Fruit fly (Drosophila melanogaster): ENCODE data around the gene wge.

The wge gene

DNA sequence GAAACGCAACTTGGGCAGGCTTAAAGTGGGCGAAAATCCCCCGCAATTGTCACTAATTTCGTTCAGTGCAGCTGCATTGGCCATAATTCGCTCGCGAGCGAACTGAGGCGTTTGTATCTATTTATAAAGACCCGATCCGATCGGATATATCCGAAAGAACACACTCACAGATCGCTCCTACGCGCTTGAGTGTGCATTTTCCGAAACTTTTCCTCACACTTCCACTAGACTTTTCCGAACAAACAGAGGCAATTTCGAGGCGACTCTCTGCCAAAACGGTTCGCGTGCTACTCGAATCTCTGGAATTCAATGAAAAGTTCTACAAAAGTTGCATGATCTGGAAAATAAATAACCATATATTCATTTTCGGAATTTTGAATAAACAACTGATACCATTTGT lies 19.2 kb downstream of the wge start, which contains the start of the genes CG6972 and CCAP:
Gene CG6972, plus strand, starts transcription at position 215 of the 400 bp plus-strand sequence.
Gene CCAP, minus strand, starts transcription at position 292 of the 400 bp plus-strand sequence.
- no peak for TF ChIP-seq CG3032 (tag; optimal IDR thresholded peaks at IDR 0.05)
- TF ChIP-seq Hr38 (GFP tag; optimal IDR thresholded peaks at IDR 0.05): no peak
- no peak for TF ChIP-seq CG34406 (GFP tag; optimal IDR thresholded peaks at IDR 0.05)
- no peak for TF ChIP-seq CG1621 (tag; optimal IDR thresholded peaks at IDR 0.05)
- TF ChIP-seq Eip75B (GFP tag; optimal IDR thresholded peaks at IDR 0.05): no peak
- TF ChIP-seq CG32006 (GFP tag; optimal IDR thresholded peaks at IDR 0.05): no peak
- TF ChIP-seq fd85E (GFP tag; optimal IDR thresholded peaks at IDR 0.05): no peak
- TF ChIP-seq net (GFP tag; optimal IDR thresholded peaks at IDR 0.05): no peak
- TF ChIP-seq eg (GFP tag; IDR thresholded peaks at IDR 0.05): no peak
- TF ChIP-seq spab (GFP tag; optimal IDR thresholded peaks at IDR 0.05): no peak
- no peak for TF ChIP-seq CG8319 (GFP tag; optimal IDR thresholded peaks at IDR 0.05)
- TF ChIP-seq CG31627 (GFP tag; optimal IDR thresholded peaks at IDR 0.05): no peak
- no peak for TF ChIP-seq Lpt (GFP tag; optimal IDR thresholded peaks at IDR 0.05)
- no peak for TF ChIP-seq OdsH (GFP tag; optimal IDR thresholded peaks at IDR 0.05)

DNA sequence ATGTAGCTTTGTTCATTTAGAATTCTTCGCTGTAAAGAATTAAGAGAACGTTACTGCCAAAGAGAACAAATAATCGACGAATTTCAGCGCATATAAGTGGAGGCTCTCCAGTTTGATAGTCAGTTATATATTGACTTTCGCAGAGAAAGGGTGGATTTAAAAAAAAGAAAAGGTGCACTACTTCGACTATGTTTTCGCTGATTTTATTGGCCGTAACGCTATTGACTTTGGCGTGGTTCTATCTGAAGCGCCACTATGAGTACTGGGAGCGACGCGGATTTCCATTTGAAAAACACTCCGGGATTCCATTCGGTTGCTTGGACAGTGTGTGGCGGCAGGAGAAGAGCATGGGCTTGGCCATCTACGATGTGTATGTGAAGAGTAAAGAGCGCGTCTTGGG lies 22.7 kb downstream of the wge start, which contains the start of gene Cyp6d4:
Gene Cyp6d4, plus strand, starts transcription at position 112 of the 400 bp plus-strand sequence.
- TF ChIP-seq CG16779 (tag; optimal IDR thresholded peaks at IDR 0.05) (no peak), fd59A (GFP tag; optimal IDR thresholded peaks at IDR 0.05) (no peak), Sox102F (GFP tag; optimal IDR thresholded peaks at IDR 0.05) (no peak), CG6808 (GFP tag; optimal IDR thresholded peaks at IDR 0.05) (no peak), Ets96B (tag; optimal IDR thresholded peaks at IDR 0.05) (no peak), ss (GFP tag; optimal IDR thresholded peaks at IDR 0.05) (no peak), Eip78C (GFP tag) (no peak), topi (GFP tag; optimal IDR thresholded peaks at IDR 0.05) (no peak), Hr38 (GFP tag; optimal IDR thresholded peaks at IDR 0.05) (no peak), CG15336 (GFP tag; IDR thresholded peaks at IDR 0.05) (no peak)

DNA sequence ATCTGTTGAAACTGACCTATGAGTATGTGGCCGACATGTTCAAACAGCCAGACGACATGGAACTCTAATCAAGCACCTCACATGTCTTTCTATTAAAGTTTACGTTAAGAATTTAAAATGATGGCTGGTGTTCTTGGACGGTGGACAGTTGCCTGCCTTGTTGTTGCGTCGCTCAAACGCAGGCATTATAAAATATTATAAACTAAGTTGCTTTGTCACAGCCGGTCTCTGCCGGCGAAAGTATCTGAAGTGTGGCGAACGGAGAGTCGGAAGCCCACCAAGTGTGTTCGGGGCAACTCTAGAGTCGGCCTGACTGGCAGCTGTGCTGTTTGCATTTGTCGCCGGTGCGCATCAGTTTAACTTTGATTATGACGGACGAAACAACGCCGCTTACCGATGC lies 26.3 kb downstream of the wge start, which contains the start of gene cd:
Gene cd, plus strand, starts transcription at position 301 of the 400 bp plus-strand sequence.
- TF ChIP-seq CG11294 (GFP tag; IDR thresholded peaks at IDR 0.05) (no peak), fd85E (GFP tag; optimal IDR thresholded peaks at IDR 0.05) (no peak), Eip75B (GFP tag; optimal IDR thresholded peaks at IDR 0.05) (no peak), CG6808 (GFP tag; optimal IDR thresholded peaks at IDR 0.05) (no peak), CG6792 (GFP tag; optimal IDR thresholded peaks at IDR 0.05) (no peak), CG15336 (GFP tag; IDR thresholded peaks at IDR 0.05) (no peak), CG4318 (GFP tag; optimal IDR thresholded peaks at IDR 0.05) (no peak), CG6276 (GFP tag; optimal IDR thresholded peaks at IDR 0.05) (no peak), CG8319 (GFP tag; optimal IDR thresholded peaks at IDR 0.05) (no peak), Eip93F (GFP tag; optimal IDR thresholded peaks at IDR 0.05) (no peak), CG6163 (GFP tag; IDR thresholded peaks at IDR 0.05) (no peak), CG1621 (tag; optimal IDR thresholded peaks at IDR 0.05) (no peak), CG16779 (tag; optimal IDR thresholded peaks at IDR 0.05) (no peak), fd59A (GFP tag; optimal IDR thresholded peaks at IDR 0.05) (no peak), CG10669 (GFP tag; optimal IDR thresholded peaks at IDR 0.05) (no peak), CG8119 (GFP tag; IDR thresholded peaks at IDR 0.05) (no peak), Hr4 (GFP tag; optimal IDR thresholded peaks at IDR 0.05) (no peak), CG7368 (GFP tag; optimal IDR thresholded peaks at IDR 0.05) (no peak)

DNA sequence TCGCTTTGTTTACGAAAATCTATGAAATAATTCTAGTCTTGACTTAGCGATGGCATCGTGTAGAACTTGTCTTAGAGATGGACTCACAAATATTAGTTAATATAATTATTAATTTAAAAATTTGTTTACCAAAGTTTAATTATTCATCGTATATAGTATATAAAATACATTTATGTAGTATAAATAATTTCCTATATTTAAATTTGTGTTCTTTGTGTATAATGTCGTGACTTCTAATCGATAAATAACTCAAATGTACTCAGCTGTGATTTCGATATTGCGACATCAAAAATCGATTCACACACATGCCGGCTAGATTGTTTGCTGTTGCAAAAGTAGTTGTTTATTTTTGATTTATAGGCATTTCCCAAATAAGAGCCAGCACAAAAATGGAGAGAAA lies 30.6 kb downstream of the wge start, which contains the start of the genes wfs1 and Nup133:
Gene wfs1, minus strand, starts transcription at position 70 of the 400 bp plus-strand sequence.
Gene Nup133, plus strand, starts transcription at position 297 of the 400 bp plus-strand sequence.
- TF ChIP-seq CG34406 (GFP tag; optimal IDR thresholded peaks at IDR 0.05) (peak; percentile 72), CG31627 (GFP tag; optimal IDR thresholded peaks at IDR 0.05) (peak; percentile 8), CG8632 (GFP tag; optimal IDR thresholded peaks at IDR 0.05) (peak; percentile 54), lz (GFP tag; optimal IDR thresholded peaks at IDR 0.05) (peak; percentile 52), CG15336 (GFP tag; IDR thresholded peaks at IDR 0.05) (peak; percentile 24; the same call in 1 of the 2 replicates), dsx (GFP tag; optimal IDR thresholded peaks at IDR 0.05; ENCODE audit: poor library complexity, severe bottlenecking) (peak; percentile 81), CG8119 (GFP tag; IDR thresholded peaks at IDR 0.05) (peak; percentile 63; the same call in 2 of the 3 replicates), Gug (GFP tag; IDR thresholded peaks at IDR 0.05) (peak; percentile 40; the same call in 1 of the 2 replicates), Sox14 (GFP tag; optimal IDR thresholded peaks at IDR 0.05) (peak; percentile 56), CG6792 (GFP tag; optimal IDR thresholded peaks at IDR 0.05) (peak; percentile 53), CG6163 (GFP tag; IDR thresholded peaks at IDR 0.05) (peak; percentile 22; the same call in 1 of the 3 replicates), esn (GFP tag; optimal IDR thresholded peaks at IDR 0.05) (peak; percentile 65), Blimp-1 (GFP tag; optimal IDR thresholded peaks at IDR 0.05) (no peak), cyc (GFP tag; optimal IDR thresholded peaks at IDR 0.05) (no peak), CG10669 (GFP tag; optimal IDR thresholded peaks at IDR 0.05) (no peak), CG3032 (tag; optimal IDR thresholded peaks at IDR 0.05) (peak; percentile 81), Ets96B (tag; optimal IDR thresholded peaks at IDR 0.05) (no peak)

Data from whole organism, prepupa.